Worm (Caenorhabditis elegans): ENCODE results near the gene exc-6.
A peak's percentile ranks its signal among the peaks of the same experiment; 100 is the strongest.

exc-6 gene

DNA sequence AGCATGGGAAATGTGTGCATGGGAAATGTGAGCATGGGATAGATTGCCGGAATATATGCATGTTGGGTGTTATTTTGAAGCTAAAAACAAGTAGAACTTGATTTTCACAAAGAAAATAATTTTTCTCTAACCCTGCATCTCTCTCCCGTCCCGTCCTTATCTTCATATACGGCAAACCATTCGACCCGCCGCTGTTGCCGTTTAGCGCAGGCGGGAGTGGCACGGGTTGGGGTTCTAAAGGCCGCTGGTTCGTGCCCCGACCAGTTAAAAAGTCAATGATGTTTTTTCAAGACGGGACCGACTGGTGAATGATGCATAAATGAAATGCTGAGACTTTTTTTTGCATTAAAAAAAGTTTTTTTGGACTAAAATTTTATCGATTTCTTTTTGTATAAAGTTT lies 19.2 kb downstream of the exc-6 start (continued):
- TF ChIP-seq hlh-30 (tag; optimal IDR thresholded peaks at IDR 0.05; ENCODE audit: insufficient read depth) (peak; percentile 72), ZK546.5 (tag; optimal IDR thresholded peaks at IDR 0.05) (no peak), unc-62 (GFP tag; optimal IDR thresholded peaks at IDR 0.05 in 1 of 2) (no peak), unc-62 (tag; optimal IDR thresholded peaks at IDR 0.05) (no peak), rbr-2 (tag; optimal IDR thresholded peaks at IDR 0.05) (peak; percentile 50), zfp-2 (tag; optimal IDR thresholded peaks at IDR 0.05) (no peak), T26A8.4 (GFP tag; IDR thresholded peaks at IDR 0.05) (no peak; the same call in 1 of the 2 replicates), dmd-9 (GFP tag; IDR thresholded peaks at IDR 0.05) (no peak), skn-1 (tag; optimal IDR thresholded peaks at IDR 0.05) (no peak), duxl-1 (tag; optimal IDR thresholded peaks at IDR 0.05; ENCODE audit: poor library complexity) (peak; percentile 68), nhr-10 (tag; optimal IDR thresholded peaks at IDR 0.05) (no peak), ceh-62 (tag; optimal IDR thresholded peaks at IDR 0.05) (no peak), D1046.2 (GFP tag; IDR thresholded peaks at IDR 0.05) (peak; percentile 85; the same call in 1 of the 2 replicates), F10B5.3 (tag; optimal IDR thresholded peaks at IDR 0.05) (no peak), hmg-1.1 (GFP tag; IDR thresholded peaks at IDR 0.05) (peak; percentile 82), pqm-1 (tag; optimal IDR thresholded peaks at IDR 0.05) (no peak), nhr-25 (tag; optimal IDR thresholded peaks at IDR 0.05; ENCODE audit: borderline replicate concordance, insufficient read depth) (no peak), lin-29 (GFP tag; IDR thresholded peaks at IDR 0.05) (no peak), mep-1 (tag; optimal IDR thresholded peaks at IDR 0.05) (peak; percentile 50), vab-7 (GFP tag; IDR thresholded peaks at IDR 0.05) (peak; percentile 71; the same call in 1 of the 2 replicates), ZK337.2 (GFP tag; IDR thresholded peaks at IDR 0.05) (0 out of 2 replicates have a peak, but pooled peaks have one; percentile 29), lim-7 (GFP tag; IDR thresholded peaks at IDR 0.05) (peak; percentile 67; the same call in 1 of the 2 replicates), tra-1 (GFP tag; IDR thresholded peaks at IDR 0.05) (peak; percentile 48; the same call in 1 of the 2 replicates), daf-8 (GFP tag; IDR thresholded peaks at IDR 0.05) (no peak), jun-1 (tag; optimal IDR thresholded peaks at IDR 0.05) (no peak), fos-1 (tag; optimal IDR thresholded peaks at IDR 0.05) (no peak), mdt-29 (GFP tag; IDR thresholded peaks at IDR 0.05) (0 out of 2 replicates have a peak, but pooled peaks have one; percentile 27), lin-39 (tag; optimal IDR thresholded peaks at IDR 0.05) (no peak), T20F7.1 (GFP tag; optimal IDR thresholded peaks at IDR 0.05) (no peak), arid-1 (GFP tag; conservative IDR thresholded peaks at IDR 0.05) (0 out of 2 replicates have a peak, but pooled peaks have one; percentile 48), madf-5 (GFP tag; IDR thresholded peaks at IDR 0.05) (no peak), spr-1 (tag; optimal IDR thresholded peaks at IDR 0.05) (no peak), nhr-77 (tag; optimal IDR thresholded peaks at IDR 0.05) (no peak), ztf-11 (tag; optimal IDR thresholded peaks at IDR 0.05) (no peak), zfp-3 (GFP tag; conservative IDR thresholded peaks at IDR 0.05) (no peak), dve-1 (tag; optimal IDR thresholded peaks at IDR 0.05; ENCODE audit: insufficient read depth) (peak; percentile 60), ztf-7 (tag; optimal IDR thresholded peaks at IDR 0.05) (no peak), pha-4 (GFP tag; IDR thresholded peaks at IDR 0.05) (peak; percentile 53), pha-4 (tag; optimal IDR thresholded peaks at IDR 0.05) (no peak), tag-97 (GFP tag; IDR thresholded peaks at IDR 0.05) (no peak), lin-38 (GFP tag; IDR thresholded peaks at IDR 0.05) (peak; percentile 76), mxl-2 (GFP tag; conservative IDR thresholded peaks at IDR 0.05) (no peak; the same call in 1 of the 2 replicates), daf-12 (tag; optimal IDR thresholded peaks at IDR 0.05) (no peak), nhr-41 (GFP tag; IDR thresholded peaks at IDR 0.05) (peak; percentile 61; the same call in 1 of the 2 replicates), F44E2.7 (GFP tag; IDR thresholded peaks at IDR 0.05) (no peak), zip-11 (GFP tag; IDR thresholded peaks at IDR 0.05) (no peak), nhr-48 (tag; optimal IDR thresholded peaks at IDR 0.05) (no peak), snpc-4 (tag; optimal IDR thresholded peaks at IDR 0.05) (no peak), ceh-20 (GFP tag; IDR thresholded peaks at IDR 0.05) (peak; percentile 50; the same call in 1 of the 2 replicates), php-3 (GFP tag; IDR thresholded peaks at IDR 0.05) (no peak), lin-1 (GFP tag; IDR thresholded peaks at IDR 0.05) (no peak), zip-2 (tag; optimal IDR thresholded peaks at IDR 0.05) (no peak)
